Worm (Caenorhabditis elegans) whole organism, L4 larva: ENCODE data around the gene F29B9.7.

ENCODE experiments used
- D1046.2 ChIP-seq: fragments of 200-800 bp; sonication (Bioruptor generic); IDR thresholded peaks from 2 replicates; pipeline ENCODE4 v1.3.6; 2022; ENCODE audit warnings: missing genetic modification characterization, missing compliant biosample characterization
- F10B5.3 ChIP-seq: sonication (generic microtip); optimal IDR thresholded peaks from 2 replicates; lab custom pipeline; 2016; ENCODE audit warnings: mild to moderate bottlenecking, missing genetic modification characterization, missing compliant biosample characterization
- F26F4.8 ChIP-seq: fragments of 200-800 bp; sonication (Bioruptor generic); conservative IDR thresholded peaks from 2 replicates; pipeline ENCODE4 v1.3.6; 2022; ENCODE audit warnings: missing genetic modification characterization, missing compliant biosample characterization
- F44E2.7 ChIP-seq: fragments of 200-800 bp; sonication (Bioruptor generic); IDR thresholded peaks from 2 replicates; pipeline ENCODE4 v2.1.2; 2022; ENCODE audit warnings: missing genetic modification characterization, missing compliant biosample characterization
- F49E8.2 ChIP-seq: sonication (generic microtip); optimal IDR thresholded peaks from 2 replicates; lab custom pipeline; 2016; ENCODE audit warnings: missing compliant biosample characterization, mild to moderate bottlenecking, missing genetic modification characterization, borderline replicate concordance
- T20F7.1 ChIP-seq: fragments of 200-800 bp; sonication (Bioruptor generic); optimal IDR thresholded peaks from 2 replicates; lab custom pipeline; 2018; ENCODE audit warnings: mild to moderate bottlenecking, missing genetic modification characterization, missing compliant biosample characterization
- ZK337.2 ChIP-seq: fragments of 200-800 bp; sonication (Bioruptor generic); IDR thresholded peaks from 2 replicates; pipeline ENCODE4 v1.3.6; 2022; ENCODE audit warnings: missing genetic modification reagents, missing genetic modification characterization, missing compliant biosample characterization
- aly-2 ChIP-seq: sonication (generic microtip); optimal IDR thresholded peaks from 2 replicates; lab custom pipeline; 2018; ENCODE audit warnings: missing biosample characterization, missing genetic modification characterization
- ama-1 ChIP-seq: fragments of 150-350 bp; optimal IDR thresholded peaks from 2 replicates; lab custom pipeline; 2014; ENCODE audit warnings: inconsistent platforms, mixed read lengths
- ceh-28 ChIP-seq: fragments of 150-350 bp; optimal IDR thresholded peaks from 2 replicates; lab custom pipeline; 2014; ENCODE audit warnings: missing biosample characterization, missing genetic modification reagents, missing genetic modification characterization
- ceh-62 ChIP-seq: sonication (generic microtip); optimal IDR thresholded peaks from 2 replicates; lab custom pipeline; 2017; ENCODE audit warnings: missing biosample characterization, missing genetic modification characterization
- ceh-82 ChIP-seq: sonication (generic microtip); optimal IDR thresholded peaks from 2 replicates; lab custom pipeline; 2017; ENCODE audit warnings: missing biosample characterization, missing genetic modification characterization
- cey-2 ChIP-seq: sonication (generic microtip); optimal IDR thresholded peaks from 3 replicates; lab custom pipeline; 2017; ENCODE audit warnings: missing genetic modification characterization, mild to moderate bottlenecking, missing compliant biosample characterization, antibody characterized with exemption, borderline replicate concordance; ENCODE audit not compliant: insufficient read depth
- gei-8 ChIP-seq: fragments of 200-800 bp; sonication (Bioruptor generic); optimal IDR thresholded peaks from 2 replicates; lab custom pipeline; 2018; ENCODE audit warnings: mild to moderate bottlenecking, missing genetic modification characterization, missing compliant biosample characterization
- hmg-1.1 ChIP-seq: fragments of 200-800 bp; sonication (Bioruptor generic); IDR thresholded peaks from 2 replicates; pipeline ENCODE4 v1.3.6; 2022; ENCODE audit warnings: missing genetic modification reagents, missing genetic modification characterization, missing compliant biosample characterization
- lim-7 ChIP-seq: fragments of 200-800 bp; sonication (Bioruptor generic); IDR thresholded peaks from 2 replicates; pipeline ENCODE4 v1.3.6; 2022; ENCODE audit warnings: missing genetic modification characterization, missing compliant biosample characterization
- lin-15B ChIP-seq: fragments of 150-350 bp; sonication (generic microtip); optimal IDR thresholded peaks from 3 replicates; lab custom pipeline; 2014; ENCODE audit warnings: missing biosample characterization, missing genetic modification characterization
- lin-38 ChIP-seq: fragments of 200-800 bp; sonication (Bioruptor generic); IDR thresholded peaks from 2 replicates; pipeline ENCODE4 v1.3.6; 2022; ENCODE audit warnings: missing genetic modification reagents, missing genetic modification characterization, missing compliant biosample characterization
- lsy-2 ChIP-seq, 2 experiments: fragments of 150-350 bp in 1 of 2; sonication (generic microtip) in 1 of 2; optimal IDR thresholded peaks; 2 replicates each; lab custom pipeline; 2014 to 2017; ENCODE audit warnings: missing biosample characterization in 2 of 2, missing genetic modification characterization in 2 of 2
- madf-5 ChIP-seq, 2 experiments: fragments of 200-800 bp; sonication (Bioruptor generic); IDR thresholded peaks; 2 replicates each; pipeline ENCODE4 v1.3.6; 2022; ENCODE audit warnings: missing compliant biosample characterization in 2 of 2, missing genetic modification characterization in 2 of 2
- mdl-1 ChIP-seq, 2 experiments: fragments of 150-350 bp in 1 of 2; sonication (generic microtip) in 1 of 2; optimal IDR thresholded peaks; 2 replicates each; lab custom pipeline; 2014 to 2017; ENCODE audit warnings: missing biosample characterization in 2 of 2, missing genetic modification characterization in 2 of 2
- mep-1 ChIP-seq: fragments of 150-350 bp; sonication (generic microtip); optimal IDR thresholded peaks from 3 replicates; lab custom pipeline; 2014; ENCODE audit warnings: missing biosample characterization, missing genetic modification characterization
- mes-2 ChIP-seq: sonication (generic microtip); optimal IDR thresholded peaks from 2 replicates; lab custom pipeline; 2016; ENCODE audit warnings: missing genotype, mild to moderate bottlenecking, missing genetic modification characterization, missing compliant biosample characterization; ENCODE audit not compliant: poor library complexity, severe bottlenecking
- mxl-3 ChIP-seq: fragments of 200-800 bp; sonication (Bioruptor generic); optimal IDR thresholded peaks from 2 replicates; lab custom pipeline; 2018; ENCODE audit warnings: mild to moderate bottlenecking, missing genetic modification characterization, missing compliant biosample characterization
- nhr-10 ChIP-seq: fragments of 150-350 bp; optimal IDR thresholded peaks from 2 replicates; lab custom pipeline; 2014; ENCODE audit warnings: missing biosample characterization, missing genetic modification characterization
- nhr-237 ChIP-seq: sonication (generic microtip); optimal IDR thresholded peaks from 2 replicates; lab custom pipeline; 2017; ENCODE audit warnings: missing biosample characterization, missing genetic modification characterization
- nhr-28 ChIP-seq: fragments of 150-350 bp; optimal IDR thresholded peaks from 2 replicates; lab custom pipeline; 2014; ENCODE audit warnings: missing biosample characterization, missing genetic modification characterization
- nhr-41 ChIP-seq: fragments of 200-800 bp; sonication (Bioruptor generic); IDR thresholded peaks from 2 replicates; pipeline ENCODE4 v1.3.6; 2022; ENCODE audit warnings: missing genetic modification reagents, missing genetic modification characterization, missing compliant biosample characterization
- nhr-48 ChIP-seq: sonication (generic microtip); optimal IDR thresholded peaks from 2 replicates; lab custom pipeline; 2016; ENCODE audit warnings: mild to moderate bottlenecking, missing genetic modification characterization, missing compliant biosample characterization
- nhr-77 ChIP-seq: fragments of 150-350 bp; optimal IDR thresholded peaks from 2 replicates; lab custom pipeline; 2014; ENCODE audit warnings: missing biosample characterization, missing genetic modification characterization
- pqm-1 ChIP-seq: sonication (generic microtip); optimal IDR thresholded peaks from 2 replicates; lab custom pipeline; 2017; ENCODE audit warnings: missing biosample characterization, missing genetic modification characterization
- set-16 ChIP-seq: fragments of 200-800 bp; sonication (Bioruptor generic); IDR thresholded peaks from 2 replicates; pipeline ENCODE4 v1.3.6; 2022; ENCODE audit warnings: missing genetic modification reagents, missing genetic modification characterization, missing compliant biosample characterization
- snpc-1.2 ChIP-seq: fragments of 200-800 bp; sonication (Bioruptor generic); IDR thresholded peaks from 2 replicates; pipeline ENCODE4 v1.3.6; 2022; ENCODE audit warnings: missing genetic modification reagents, missing genetic modification characterization, missing compliant biosample characterization
- snpc-4 ChIP-seq: fragments of 150-350 bp; optimal IDR thresholded peaks from 2 replicates; lab custom pipeline; 2014; ENCODE audit warnings: missing biosample characterization, missing genetic modification characterization
- spr-3 ChIP-seq: fragments of 200-800 bp; sonication (Bioruptor generic); optimal IDR thresholded peaks from 2 replicates; lab custom pipeline; 2018; ENCODE audit warnings: mild to moderate bottlenecking, missing genetic modification characterization, missing compliant biosample characterization
- tag-97 ChIP-seq: fragments of 200-800 bp; sonication (Bioruptor generic); IDR thresholded peaks from 2 replicates; pipeline ENCODE4 v1.3.6; 2022; ENCODE audit warnings: missing genetic modification characterization, missing compliant biosample characterization
- unc-39 ChIP-seq: sonication (generic microtip); optimal IDR thresholded peaks from 2 replicates; lab custom pipeline; 2017; ENCODE audit warnings: missing biosample characterization, missing genetic modification characterization
- vab-7 ChIP-seq: fragments of 200-800 bp; sonication (Bioruptor generic); IDR thresholded peaks from 2 replicates; pipeline ENCODE4 v1.3.6; 2022; ENCODE audit warnings: missing genetic modification reagents, missing genetic modification characterization, missing compliant biosample characterization
- zag-1 ChIP-seq: fragments of 150-350 bp; optimal IDR thresholded peaks from 2 replicates; lab custom pipeline; 2014; ENCODE audit warnings: missing biosample characterization, missing genetic modification characterization
- zip-11 ChIP-seq: fragments of 200-800 bp; sonication (Bioruptor generic); IDR thresholded peaks from 2 replicates; pipeline ENCODE4 v1.3.6; 2022; ENCODE audit warnings: missing genetic modification characterization, missing compliant biosample characterization

The F29B9.7 gene

ce11 chrIV:4652365-4652844, 2.8 kb downstream of the F29B9.7 start, which contains the start of gene F29B9.5 (continued):
- TF ChIP-seq zip-11 (GFP tag; lab: Robert Waterston, UW) (no peak), set-16 (GFP tag; lab: Robert Waterston, UW) (no peak), lin-15B (tag; lab: Kevin White, UChicago) (no peak)

DNA sequence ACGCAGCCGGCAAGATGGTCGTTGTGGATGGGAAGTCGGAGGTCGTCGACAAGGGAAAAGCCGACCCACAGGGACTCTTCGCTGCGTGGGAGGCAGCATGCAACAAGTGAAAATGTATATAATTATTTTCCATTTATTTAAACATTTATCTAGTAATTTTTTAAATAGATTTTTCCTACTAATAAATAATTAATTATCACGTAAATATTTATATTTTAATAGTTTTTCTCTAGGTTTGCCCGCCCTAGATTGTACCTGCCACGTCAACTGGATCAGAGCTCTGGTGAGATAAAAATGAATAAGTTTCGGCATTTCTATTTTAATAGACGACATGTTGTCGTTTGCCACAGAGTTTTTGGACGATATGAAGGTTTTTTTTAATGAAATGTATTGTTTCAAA, 3.4 kb downstream of the F29B9.7 start, which contains the start of gene psr-1:
Gene psr-1, plus strand, starts transcription at position 301 of the 400 bp plus-strand sequence.
- no peak for TF ChIP-seq pqm-1
- TF ChIP-seq nhr-77 (tag; lab: Kevin White, UChicago), result no peak
- TF ChIP-seq F10B5.3 (tag; lab: Kevin White, UChicago), result no peak
- no peak for TF ChIP-seq mes-2
- no peak for TF ChIP-seq mxl-3 (GFP tag; lab: Kevin White, UChicago)
- TF ChIP-seq nhr-48 (tag; lab: Kevin White, UChicago), result no peak
- TF ChIP-seq mdl-1 (tag; optimal IDR thresholded peaks at IDR 0.05; lab: Kevin White, UChicago), result no peak
- TF ChIP-seq cey-2 (tag; lab: Kevin White, UChicago), result no peak
- TF ChIP-seq nhr-28, result no peak
- no peak for TF ChIP-seq gei-8 (GFP tag; lab: Kevin White, UChicago)
- TF ChIP-seq spr-3 (GFP tag; lab: Kevin White, UChicago), result no peak
- no peak for TF ChIP-seq tag-97 (GFP tag; lab: Robert Waterston, UW)
- TF ChIP-seq lsy-2 (tag; optimal IDR thresholded peaks at IDR 0.05; lab: Kevin White, UChicago), result no peak
- no peak for TF ChIP-seq vab-7 (GFP tag; lab: Robert Waterston, UW)

ce11 chrIV:4653708-4654107, 4.1 kb downstream of the F29B9.7 start:
- TF ChIP-seq T20F7.1, result no peak
- peak; percentile 46; the same call in 1 of the 2 replicates for TF ChIP-seq lin-38 (GFP tag; lab: Robert Waterston, UW)
- TF ChIP-seq nhr-10 (tag; lab: Kevin White, UChicago), result no peak
- TF ChIP-seq zag-1, result no peak
- no peak for TF ChIP-seq D1046.2 (GFP tag; lab: Robert Waterston, UW)
- TF ChIP-seq F49E8.2, result peak; percentile 75
- TF ChIP-seq snpc-4 (tag; lab: Kevin White, UChicago), result no peak
- no peak for TF ChIP-seq ceh-62 (tag; lab: Kevin White, UChicago)
- no peak for TF ChIP-seq nhr-237 (tag; lab: Kevin White, UChicago)
- TF ChIP-seq ceh-82 (tag; lab: Kevin White, UChicago), result no peak
- TF ChIP-seq mep-1 (tag; lab: Kevin White, UChicago), result no peak
- no peak for TF ChIP-seq aly-2 (tag; lab: Kevin White, UChicago)
- TF ChIP-seq mes-2, result peak; percentile 41
- peak; percentile 80 for TF ChIP-seq snpc-1.2 (GFP tag; lab: Robert Waterston, UW)

ce11 chrIV:4655979-4656378, 6.4 kb downstream of the F29B9.7 start:
- 0 out of 2 replicates have a peak, but pooled peaks have one; percentile 45 for TF ChIP-seq F26F4.8 (GFP tag; lab: Robert Waterston, UW)
- TF ChIP-seq ama-1 (lab: Kevin White, UChicago), result no peak
- 0 out of 4 replicates have a peak, but pooled peaks of 1 of the 2 experiments have one; percentile 66 for TF ChIP-seq madf-5 (GFP tag; IDR thresholded peaks at IDR 0.05; lab: Robert Waterston, UW)
- no peak for TF ChIP-seq zip-11 (GFP tag; lab: Robert Waterston, UW)
- TF ChIP-seq set-16 (GFP tag; lab: Robert Waterston, UW), result peak; percentile 98
- TF ChIP-seq unc-39 (tag; lab: Kevin White, UChicago), result no peak
- no peak for TF ChIP-seq ZK337.2 (GFP tag; lab: Robert Waterston, UW)
- TF ChIP-seq ceh-28 (tag; lab: Kevin White, UChicago), result no peak
- 0 out of 2 replicates have a peak, but pooled peaks have one; percentile 16 for TF ChIP-seq F44E2.7 (GFP tag; lab: Robert Waterston, UW)
- no peak for TF ChIP-seq nhr-41 (GFP tag; lab: Robert Waterston, UW)
- 0 out of 2 replicates have a peak, but pooled peaks have one; percentile 38 for TF ChIP-seq lim-7 (GFP tag; lab: Robert Waterston, UW)
- TF ChIP-seq hmg-1.1 (GFP tag; lab: Robert Waterston, UW), result no peak
- TF ChIP-seq, all 104 proteins: peak for 5
